Fruit fly (Drosophila melanogaster) whole organism, wandering third instar larva: Measurements from ENCODE around the gene Klp61F.
A peak's percentile ranks its signal among the peaks of the same experiment; 100 is the strongest.

ENCODE experiments used
- Abd-B ChIP-seq: fragments of >200 bp; optimal IDR thresholded peaks from 2 replicates; lab custom pipeline; 2017; ENCODE audit warnings: missing biosample characterization, missing genetic modification characterization
- CG32264 ChIP-seq: fragments of 200-800 bp; sonication (Bioruptor generic); optimal IDR thresholded peaks from 2 replicates; lab custom pipeline; 2016; ENCODE audit warnings: missing biosample characterization, missing genetic modification characterization
- CrebA ChIP-seq: fragments of 200-800 bp; sonication (Bioruptor generic); optimal IDR thresholded peaks from 2 replicates; lab custom pipeline; 2016; ENCODE audit warnings: missing biosample characterization, mild to moderate bottlenecking, missing genetic modification characterization, borderline replicate concordance
- Dfd ChIP-seq: fragments of >200 bp; optimal IDR thresholded peaks from 2 replicates; lab custom pipeline; 2017; ENCODE audit warnings: missing biosample characterization, missing genetic modification characterization
- GATAd ChIP-seq: sonication (Bioruptor generic); optimal IDR thresholded peaks from 2 replicates; lab custom pipeline; 2016; ENCODE audit warnings: missing biosample characterization, missing genetic modification characterization
- HLH106 ChIP-seq: fragments of 200-800 bp; optimal IDR thresholded peaks from 3 replicates; lab custom pipeline; 2019; ENCODE audit warnings: missing biosample characterization, mild to moderate bottlenecking, missing genetic modification characterization, moderate library complexity
- Hr78 ChIP-seq: fragments of >200 bp; optimal IDR thresholded peaks from 2 replicates; lab custom pipeline; 2017; ENCODE audit warnings: missing biosample characterization, missing genetic modification characterization
- Hr83 ChIP-seq: fragments of 200-300 bp; sonication (Bioruptor generic); optimal IDR thresholded peaks from 2 replicates; lab custom pipeline; 2016; ENCODE audit warnings: missing biosample characterization, mild to moderate bottlenecking, missing genetic modification characterization, moderate library complexity; ENCODE audit not compliant: poor library complexity, severe bottlenecking
- Myc ChIP-seq: fragments of >200 bp; optimal IDR thresholded peaks from 2 replicates; lab custom pipeline; 2017
- N ChIP-seq: fragments of >200 bp; optimal IDR thresholded peaks from 2 replicates; lab custom pipeline; 2018; ENCODE audit warnings: missing biosample characterization, missing external identifiers, missing genetic modification characterization
- OdsH ChIP-seq: fragments of 200-800 bp; sonication (Bioruptor generic); optimal IDR thresholded peaks from 2 replicates; lab custom pipeline; 2016; ENCODE audit warnings: missing biosample characterization, mild to moderate bottlenecking, missing genetic modification characterization
- Rel ChIP-seq, 2 experiments: fragments of 200-800 bp; sonication (Bioruptor generic) in 1 of 2; optimal IDR thresholded peaks; 2 replicates in 1 of 2; 3 replicates in 1 of 2; lab custom pipeline; 2016 to 2019; ENCODE audit warnings: mild to moderate bottlenecking in 2 of 2, missing biosample characterization in 2 of 2, missing genetic modification characterization in 2 of 2, moderate library complexity in 1 of 2
- Sp1 ChIP-seq: fragments of 200-800 bp; sonication (Bioruptor generic); optimal IDR thresholded peaks from 3 replicates; lab custom pipeline; 2019; ENCODE audit warnings: missing biosample characterization, mild to moderate bottlenecking, missing genetic modification characterization, moderate library complexity
- Vsx2 ChIP-seq: fragments of 200-300, 225-300 bp; sonication (Bioruptor generic); optimal IDR thresholded peaks from 2 replicates; lab custom pipeline; 2018; ENCODE audit warnings: missing biosample characterization, missing genetic modification characterization; ENCODE audit not compliant: partially characterized antibody
- br ChIP-seq: fragments of 200-800 bp; sonication (Bioruptor generic); optimal IDR thresholded peaks from 2 replicates; lab custom pipeline; 2016; ENCODE audit warnings: missing biosample characterization, missing genetic modification characterization
- brk ChIP-seq: fragments of 200-800 bp; sonication (Bioruptor generic); optimal IDR thresholded peaks from 2 replicates; lab custom pipeline; 2016; ENCODE audit warnings: missing biosample characterization, mild to moderate bottlenecking, missing genetic modification characterization
- dl ChIP-seq, 2 experiments: fragments of 175-275, 200-275 bp in 1 of 2; fragments of 200-275 bp in 1 of 2; sonication (Bioruptor generic); optimal IDR thresholded peaks; lab custom pipeline; 2018; ENCODE audit warnings: mild to moderate bottlenecking in 2 of 2, missing biosample characterization in 2 of 2, missing genetic modification characterization in 2 of 2, moderate library complexity in 2 of 2; ENCODE audit not compliant: partially characterized antibody in 2 of 2, insufficient read depth in 1 of 2
- ey ChIP-seq: fragments of 200-800 bp; sonication (Bioruptor generic); optimal IDR thresholded peaks from 2 replicates; lab custom pipeline; 2016; ENCODE audit warnings: missing biosample characterization, missing genetic modification characterization
- foxo ChIP-seq, 2 experiments: fragments of 200-800 bp; sonication (Bioruptor generic); optimal IDR thresholded peaks; 2 replicates in 1 of 2; 3 replicates in 1 of 2; lab custom pipeline; 2016 to 2017; ENCODE audit warnings: missing biosample characterization in 2 of 2, missing genetic modification characterization in 2 of 2
- fru ChIP-seq: fragments of 200-800 bp; sonication (Bioruptor generic); optimal IDR thresholded peaks from 3 replicates; lab custom pipeline; 2016; ENCODE audit warnings: missing biosample characterization, mild to moderate bottlenecking, missing genetic modification characterization
- h ChIP-seq: fragments of 200-800 bp; sonication (Bioruptor generic); optimal IDR thresholded peaks from 3 replicates; lab custom pipeline; 2016; ENCODE audit warnings: missing biosample characterization, mild to moderate bottlenecking, missing genetic modification characterization
- jim ChIP-seq: fragments of 175-275, 200-325 bp; sonication (Bioruptor generic); optimal IDR thresholded peaks from 2 replicates; lab custom pipeline; 2016; ENCODE audit warnings: missing biosample characterization, mild to moderate bottlenecking, missing genetic modification characterization
- lola ChIP-seq: fragments of >200 bp; optimal IDR thresholded peaks from 2 replicates; lab custom pipeline; 2017; ENCODE audit warnings: missing biosample characterization, missing genetic modification characterization
- psq ChIP-seq: fragments of 200-800 bp; sonication (Bioruptor generic); optimal IDR thresholded peaks from 3 replicates; lab custom pipeline; 2017; ENCODE audit warnings: missing biosample characterization, mild to moderate bottlenecking, missing genetic modification characterization, moderate library complexity
- sage ChIP-seq: fragments of 200-800 bp; sonication (Bioruptor generic); optimal IDR thresholded peaks from 2 replicates; lab custom pipeline; 2016; ENCODE audit warnings: missing biosample characterization, mild to moderate bottlenecking, missing genetic modification characterization
- sv ChIP-seq: fragments of 200-800 bp; sonication (Bioruptor generic); optimal IDR thresholded peaks from 3 replicates; lab custom pipeline; 2016; ENCODE audit warnings: missing biosample characterization, missing genetic modification characterization
- usp ChIP-seq: fragments of >200 bp; optimal IDR thresholded peaks from 2 replicates; lab custom pipeline; 2017; ENCODE audit warnings: missing biosample characterization, missing genetic modification characterization
- woc ChIP-seq: sonication (Bioruptor generic); optimal IDR thresholded peaks from 2 replicates; lab custom pipeline; 2016; ENCODE audit warnings: missing biosample characterization, mild to moderate bottlenecking, missing genetic modification characterization

Gene Klp61F

dm6 chr3L:1235426-1235825 is 10.3 kb downstream of the Klp61F start, which contains the start of gene galene:
galene (plus strand) TSS chr3L:1235726.
- TF ChIP-seq Abd-B (GFP tag; lab: Kevin White, UChicago) (no peak), GATAd (no peak), Vsx2 (GFP tag; lab: Kevin White, UChicago) (no peak), ey (no peak), dl (GFP tag; optimal IDR thresholded peaks at IDR 0.05; lab: Kevin White, UChicago; ENCODE audit: insufficient read depth in 1 of 2, partially characterized antibody in 2 of 2) (no peak), Rel (GFP tag; optimal IDR thresholded peaks at IDR 0.05; lab: Kevin White, UChicago) (no peak), Rel (tag; optimal IDR thresholded peaks at IDR 0.05; lab: Kevin White, UChicago) (no peak), HLH106 (tag; lab: Kevin White, UChicago) (no peak), h (GFP tag; lab: Kevin White, UChicago) (no peak), Myc (lab: Kevin White, UChicago) (no peak), Dfd (GFP tag; lab: Kevin White, UChicago) (no peak)

dm6 chr3L:1233830-1234229 is 11.9 kb downstream of the Klp61F start, which contains the start of gene CG33966:
CG33966 (plus strand) TSS chr3L:1234130.
- no peak for TF ChIP-seq HLH106 (tag; lab: Kevin White, UChicago)

dm6 chr3L:1232582-1232981 is 13.1 kb downstream of the Klp61F start, which contains the start of gene CG33965:
CG33965 (plus strand) TSS chr3L:1232882.
- TF ChIP-seq sage (GFP tag; lab: Kevin White, UChicago): no peak
- TF ChIP-seq br: no peak
- no peak for TF ChIP-seq CrebA (GFP tag; lab: Kevin White, UChicago)
- no peak for TF ChIP-seq CG32264
- no peak for TF ChIP-seq h (GFP tag; lab: Kevin White, UChicago)
- TF ChIP-seq lola: no peak
- TF ChIP-seq fru (GFP tag; lab: Kevin White, UChicago): no peak
- TF ChIP-seq ey: no peak
- no peak for TF ChIP-seq usp (GFP tag; lab: Kevin White, UChicago)
- TF ChIP-seq Hr83 (GFP tag; lab: Kevin White, UChicago): no peak
- no peak for TF ChIP-seq woc (GFP tag; lab: Kevin White, UChicago)
- no peak for TF ChIP-seq Rel (GFP tag; optimal IDR thresholded peaks at IDR 0.05; lab: Kevin White, UChicago)
- no peak for TF ChIP-seq Rel (tag; optimal IDR thresholded peaks at IDR 0.05; lab: Kevin White, UChicago)
- TF ChIP-seq OdsH: no peak
- no peak for TF ChIP-seq Abd-B (GFP tag; lab: Kevin White, UChicago)

dm6 chr3L:1227303-1227797 is 18.4 kb downstream of the Klp61F start, which contains the start of gene LysS:
LysS (plus strand) TSS chr3L:1227747.
- TF ChIP-seq br: no peak
- TF ChIP-seq Rel (GFP tag; optimal IDR thresholded peaks at IDR 0.05; lab: Kevin White, UChicago): no peak
- TF ChIP-seq Rel (tag; optimal IDR thresholded peaks at IDR 0.05; lab: Kevin White, UChicago): peak; percentile 91

- TF ChIP-seq h (GFP tag; lab: Kevin White, UChicago) (peak; percentile 4), foxo (GFP tag; optimal IDR thresholded peaks at IDR 0.05; lab: Kevin White, UChicago) (peak in 1 of 2 experiments; percentile 3), lola (no peak)
These were observed 27.1 kb downstream of the Klp61F start, which contains the start of gene LysP for dm6 chr3L:1218596-1218995. LysP (minus strand) TSS chr3L:1218696.

- TF ChIP-seq psq (GFP tag; lab: Kevin White, UChicago) (no peak), foxo (GFP tag; optimal IDR thresholded peaks at IDR 0.05; lab: Kevin White, UChicago) (no peak), HLH106 (tag; lab: Kevin White, UChicago) (no peak), Myc (lab: Kevin White, UChicago) (no peak), Hr78 (GFP tag; lab: Kevin White, UChicago) (no peak), sage (GFP tag; lab: Kevin White, UChicago) (no peak), sv (GFP tag; lab: Kevin White, UChicago) (no peak), brk (GFP tag; lab: Kevin White, UChicago) (no peak), Rel (GFP tag; optimal IDR thresholded peaks at IDR 0.05; lab: Kevin White, UChicago) (no peak), Rel (tag; optimal IDR thresholded peaks at IDR 0.05; lab: Kevin White, UChicago) (no peak), Hr83 (GFP tag; lab: Kevin White, UChicago) (no peak), N (GFP tag; lab: Kevin White, UChicago) (no peak), h (GFP tag; lab: Kevin White, UChicago) (no peak), Sp1 (GFP tag; lab: Kevin White, UChicago) (no peak), CG32264 (no peak), br (no peak), jim (GFP tag; lab: Kevin White, UChicago) (no peak), Abd-B (GFP tag; lab: Kevin White, UChicago) (no peak), ey (no peak)
These were observed 29.2 kb downstream of the Klp61F start for dm6 chr3L:1216460-1216859.
